Fruit fly (Drosophila melanogaster): ENCODE measurements around the gene Cox11.

DNA sequence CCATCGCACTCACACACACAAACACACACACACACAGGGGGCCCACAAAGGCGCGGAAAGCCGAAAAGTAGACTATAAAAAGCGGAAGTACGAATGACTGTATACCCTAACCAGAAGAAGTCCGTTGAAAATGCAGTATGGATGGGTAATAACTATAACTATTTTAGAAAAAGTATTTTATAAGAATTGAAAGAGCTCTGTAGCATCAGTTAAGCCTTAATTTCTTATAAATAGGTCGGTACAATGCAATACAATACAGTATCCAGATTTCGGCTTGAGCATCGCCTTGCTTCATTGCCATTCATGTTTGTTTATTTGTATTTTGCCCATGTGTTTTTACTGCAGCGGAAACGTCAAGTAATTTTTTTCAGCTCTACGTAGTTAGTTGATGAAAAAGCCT lies 42.7 kb downstream of the Cox11 start:
- no peak for TF ChIP-seq psq (optimal IDR thresholded peaks at IDR 0.05)
- TF ChIP-seq pan (optimal IDR thresholded peaks at IDR 0.05): no peak
- TF ChIP-seq EcR (GFP tag; optimal IDR thresholded peaks at IDR 0.05): no peak
- TF ChIP-seq Dll (optimal IDR thresholded peaks at IDR 0.05): no peak
- no peak for TF ChIP-seq usp (GFP tag; optimal IDR thresholded peaks at IDR 0.05)

Data from whole organism.